Fruit fly (Drosophila melanogaster) whole organism: ENCODE measurements around the gene ncd.

Experiments
- CG8478 ChIP-seq: fragments of >200 bp; optimal IDR thresholded peaks from 2 replicates; lab custom pipeline; 2018; ENCODE audit warnings: inconsistent platforms
- Dll ChIP-seq: fragments of >200 bp; optimal IDR thresholded peaks from 2 replicates; lab custom pipeline; 2017

dm6 chr3R:29830925-29831324 lies 24.0 kb upstream of the ncd start:
- TF ChIP-seq CG8478 (lab: Kevin White, UChicago) (no peak), Dll (lab: Kevin White, UChicago) (no peak)
